Fruit fly (Drosophila melanogaster) S2 (cell line): ENCODE results near the gene CG31128.

Experiments
- CG8478 ChIP-seq: fragments of >200 bp; optimal IDR thresholded peaks from 2 replicates; lab custom pipeline; 2018
- CTCF ChIP-seq, 2 experiments: fragments of >200 bp; optimal IDR thresholded peaks; 2 replicates each; lab custom pipeline; 2018

DNA sequence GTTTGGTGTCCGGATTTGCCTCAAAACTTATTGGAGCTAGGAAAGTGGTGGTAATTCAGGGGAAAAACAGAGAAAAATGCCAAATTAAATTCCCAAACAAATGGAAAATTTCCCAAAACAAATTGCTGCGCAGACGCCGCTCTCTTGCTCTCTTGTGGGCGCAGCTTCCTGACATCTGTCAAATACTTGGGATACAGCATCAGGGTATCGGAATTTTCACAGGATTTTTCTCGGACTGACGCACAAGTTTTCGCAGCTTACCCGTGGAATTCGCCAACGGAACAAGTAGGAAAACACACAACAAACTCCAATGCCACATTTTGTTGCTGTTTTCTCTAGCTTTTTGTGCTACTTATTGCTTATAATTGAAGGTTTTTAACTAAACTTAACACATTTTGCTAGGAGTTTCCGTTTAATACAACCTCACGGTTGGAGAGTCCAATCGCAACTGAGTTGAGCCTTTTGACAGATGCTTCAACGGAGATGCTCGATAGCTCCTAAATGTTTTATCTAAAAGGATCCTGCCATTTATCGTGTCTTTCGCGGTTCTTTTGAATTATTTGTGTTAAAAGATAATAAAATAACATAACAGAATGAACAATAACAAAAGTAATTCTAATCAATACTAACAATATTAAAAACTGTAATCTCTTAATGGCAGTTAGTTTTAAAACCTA lies 45.6 kb downstream of the CG31128 start, which contains the start of the genes nAChRbeta2 and DZIP1:
- no peak for TF ChIP-seq CG8478
- TF ChIP-seq CTCF (optimal IDR thresholded peaks at IDR 0.05; lab: Kevin White, UChicago): no peak
